Fruit fly (Drosophila melanogaster): ENCODE results near the gene PIG-B.

The PIG-B gene

DNA sequence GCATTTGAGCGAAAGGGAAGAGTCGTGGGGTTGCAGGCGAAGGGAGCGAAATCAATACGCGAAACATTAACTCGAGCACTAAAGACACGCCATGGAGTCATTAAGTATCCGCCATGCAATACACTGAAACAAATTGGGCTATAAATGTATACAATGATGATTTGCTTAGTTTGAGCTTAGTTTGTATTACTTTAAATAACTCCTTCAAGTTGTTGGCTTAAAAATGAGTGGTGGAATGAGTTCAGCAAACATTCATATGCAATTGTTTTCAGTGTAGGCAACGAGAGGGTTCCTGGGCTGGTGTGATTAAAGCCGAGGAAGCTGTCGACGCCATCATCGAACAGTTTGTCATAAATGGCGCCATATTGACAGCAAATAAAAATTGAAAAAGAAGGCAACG, 13.4 kb upstream of the PIG-B start:
- no peak for TF ChIP-seq ttk (optimal IDR thresholded peaks at IDR 0.05)
- TF ChIP-seq Myc (optimal IDR thresholded peaks at IDR 0.05), result no peak
- TF ChIP-seq insv (optimal IDR thresholded peaks at IDR 0.05), result no peak
- no peak for TF ChIP-seq psq (optimal IDR thresholded peaks at IDR 0.05)

DNA sequence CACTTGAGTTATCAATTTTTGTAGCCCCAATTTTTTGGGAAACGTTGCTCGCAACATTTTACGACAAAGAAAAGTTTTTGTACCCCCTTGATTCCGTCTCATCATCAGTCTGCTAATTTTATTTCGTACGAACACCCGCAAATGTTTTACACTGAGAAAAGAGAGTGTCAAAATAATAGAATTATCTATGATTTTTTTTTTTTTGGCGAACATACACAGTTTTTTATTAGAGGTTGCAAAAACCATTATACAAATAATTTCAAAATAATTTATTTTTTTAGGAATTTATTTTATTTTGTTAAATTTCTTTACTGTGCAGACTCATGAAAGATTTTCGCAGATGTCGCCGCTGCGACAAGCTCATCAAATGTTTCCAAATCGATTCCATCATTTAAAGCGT, 12.6 kb upstream of the PIG-B start:
- TF ChIP-seq insv (optimal IDR thresholded peaks at IDR 0.05) (no peak), ttk (optimal IDR thresholded peaks at IDR 0.05) (no peak), h (optimal IDR thresholded peaks at IDR 0.05) (no peak), Sin3A (optimal IDR thresholded peaks at IDR 0.05) (no peak), Myc (optimal IDR thresholded peaks at IDR 0.05) (no peak), psq (optimal IDR thresholded peaks at IDR 0.05) (no peak)

DNA sequence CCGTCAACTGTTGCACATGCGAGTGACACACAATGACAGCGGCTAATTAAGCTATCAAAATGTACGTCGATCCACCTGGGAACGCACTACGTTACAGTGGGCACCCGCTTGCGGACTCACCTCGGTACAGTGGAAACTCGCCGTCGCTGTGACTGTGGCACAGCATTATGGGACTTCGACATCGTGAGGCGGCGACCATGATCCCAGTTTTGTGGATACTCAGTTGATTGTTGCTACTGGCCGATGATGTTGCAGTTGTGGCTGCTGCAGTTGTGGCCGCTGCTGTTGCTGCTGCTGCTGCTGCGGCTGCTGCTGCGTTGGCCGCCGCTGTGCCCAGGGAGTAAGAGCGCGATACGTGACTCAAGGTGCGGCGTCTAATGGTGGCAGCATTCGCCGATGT, 11.3 kb upstream of the PIG-B start:
- TF ChIP-seq Myc (optimal IDR thresholded peaks at IDR 0.05), result no peak
- no peak for TF ChIP-seq h (optimal IDR thresholded peaks at IDR 0.05)
- no peak for TF ChIP-seq insv (optimal IDR thresholded peaks at IDR 0.05)
- TF ChIP-seq ttk (optimal IDR thresholded peaks at IDR 0.05), result no peak
- TF ChIP-seq psq (optimal IDR thresholded peaks at IDR 0.05), result no peak
- TF ChIP-seq Sin3A (optimal IDR thresholded peaks at IDR 0.05), result no peak

DNA sequence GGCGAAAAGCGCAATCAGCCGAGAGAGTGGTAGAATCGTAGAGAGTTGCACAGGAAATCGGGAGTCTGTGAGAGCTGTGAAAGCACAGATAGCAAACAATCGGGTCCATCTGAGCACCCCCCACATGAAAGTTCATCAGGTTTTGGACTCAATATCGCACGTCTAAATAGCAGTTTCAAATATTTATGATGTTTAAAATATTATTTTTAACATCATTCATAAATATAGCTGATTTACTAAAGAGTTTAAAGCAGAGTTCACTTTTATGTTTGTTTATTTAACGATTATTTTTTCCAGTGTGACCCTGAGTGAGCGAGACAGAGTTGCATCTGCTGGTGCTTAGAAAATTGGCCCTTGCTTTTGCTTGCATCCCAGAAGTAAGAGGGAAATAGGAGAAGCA, 9.7 kb upstream of the PIG-B start:
- no peak for TF ChIP-seq Myc (optimal IDR thresholded peaks at IDR 0.05)
- no peak for TF ChIP-seq psq (optimal IDR thresholded peaks at IDR 0.05)
- no peak for TF ChIP-seq insv (optimal IDR thresholded peaks at IDR 0.05)
- no peak for TF ChIP-seq h (optimal IDR thresholded peaks at IDR 0.05)
- TF ChIP-seq ttk (optimal IDR thresholded peaks at IDR 0.05), result no peak
- no peak for TF ChIP-seq Sin3A (optimal IDR thresholded peaks at IDR 0.05)

DNA sequence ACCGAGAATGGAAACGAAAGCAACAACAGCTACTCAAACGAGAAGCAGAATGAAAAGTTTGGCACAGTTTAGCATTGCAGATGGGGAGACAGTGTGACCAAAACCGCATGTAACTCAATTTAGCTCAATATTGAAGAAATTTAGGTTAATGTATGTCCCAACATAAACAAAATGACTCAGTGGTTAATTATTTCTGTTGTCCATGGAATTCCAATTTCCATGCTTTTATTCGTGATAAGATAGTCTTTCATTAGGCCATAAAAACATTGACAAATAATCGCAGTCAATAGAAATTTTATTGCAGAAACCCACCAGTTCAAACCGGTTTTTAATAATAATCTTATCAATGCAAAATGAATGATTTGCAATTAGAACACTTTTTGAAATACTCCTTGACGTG, 9.2 kb upstream of the PIG-B start:
- no peak for TF ChIP-seq h (optimal IDR thresholded peaks at IDR 0.05)
- no peak for TF ChIP-seq Sin3A (optimal IDR thresholded peaks at IDR 0.05)
- no peak for TF ChIP-seq insv (optimal IDR thresholded peaks at IDR 0.05)
- TF ChIP-seq ttk (optimal IDR thresholded peaks at IDR 0.05), result no peak
- TF ChIP-seq psq (optimal IDR thresholded peaks at IDR 0.05), result no peak
- no peak for TF ChIP-seq Myc (optimal IDR thresholded peaks at IDR 0.05)

DNA sequence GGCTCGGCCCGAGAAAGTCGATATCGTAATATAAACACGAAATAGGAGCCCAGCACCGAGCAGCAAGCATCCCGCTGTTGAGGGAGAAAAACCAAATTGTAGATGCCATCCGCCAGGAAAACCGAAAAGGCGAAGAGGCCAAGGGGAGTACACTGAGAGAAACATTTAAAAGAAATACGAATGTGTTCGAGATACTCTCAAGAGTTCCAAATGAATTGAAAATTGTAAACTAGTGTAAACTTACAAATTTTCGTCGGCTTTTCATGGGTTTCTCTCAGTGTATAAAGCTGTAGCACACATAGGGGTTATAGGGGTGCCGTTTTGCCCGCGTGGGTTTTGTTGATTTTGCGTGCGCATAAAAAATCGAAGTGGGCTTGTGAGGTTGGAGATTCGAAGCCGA, 8.4 kb upstream of the PIG-B start:
- TF ChIP-seq ttk (optimal IDR thresholded peaks at IDR 0.05) (no peak), Sin3A (optimal IDR thresholded peaks at IDR 0.05) (no peak), h (optimal IDR thresholded peaks at IDR 0.05) (no peak), psq (optimal IDR thresholded peaks at IDR 0.05) (no peak), insv (optimal IDR thresholded peaks at IDR 0.05) (no peak), Myc (optimal IDR thresholded peaks at IDR 0.05) (no peak)

dm6 chr3L:3806330-3806729, 4.7 kb upstream of the PIG-B start, which contains the start of the genes CG32264, ntc and IntS10:
Gene CG32264, minus strand, starts transcription at chr3L:3806459.
Gene ntc, minus strand, starts transcription at chr3L:3806459.
Gene IntS10, plus strand, starts transcription at chr3L:3806710.
- TF ChIP-seq psq (optimal IDR thresholded peaks at IDR 0.05) (no peak), h (optimal IDR thresholded peaks at IDR 0.05) (no peak), ttk (optimal IDR thresholded peaks at IDR 0.05) (no peak), insv (optimal IDR thresholded peaks at IDR 0.05) (no peak), Sin3A (optimal IDR thresholded peaks at IDR 0.05) (no peak), Myc (optimal IDR thresholded peaks at IDR 0.05) (no peak)

- no peak for TF ChIP-seq psq (optimal IDR thresholded peaks at IDR 0.05)
- TF ChIP-seq Sin3A (optimal IDR thresholded peaks at IDR 0.05), result no peak
- no peak for TF ChIP-seq insv (optimal IDR thresholded peaks at IDR 0.05)
- TF ChIP-seq ttk (optimal IDR thresholded peaks at IDR 0.05), result no peak
- TF ChIP-seq h (optimal IDR thresholded peaks at IDR 0.05), result no peak
- no peak for TF ChIP-seq Myc (optimal IDR thresholded peaks at IDR 0.05)
These were observed 1.1 kb upstream of the PIG-B start, which contains the start of gene CG32262 for dm6 chr3L:3809943-3810342. Gene CG32262, minus strand, starts transcription at chr3L:3810196.

dm6 chr3L:3814010-3814833, 3.2 kb downstream of the PIG-B start, which contains the start of gene Scsalpha1:
Gene Scsalpha1, plus strand, starts transcription at chr3L:3814211.
- TF ChIP-seq Myc (optimal IDR thresholded peaks at IDR 0.05) (no peak), insv (optimal IDR thresholded peaks at IDR 0.05) (no peak), psq (optimal IDR thresholded peaks at IDR 0.05) (no peak), ttk (optimal IDR thresholded peaks at IDR 0.05) (no peak), h (optimal IDR thresholded peaks at IDR 0.05) (no peak), Sin3A (optimal IDR thresholded peaks at IDR 0.05) (no peak)

dm6 chr3L:3816254-3816653, 5.2 kb downstream of the PIG-B start, which contains the start of gene Acp63F:
Gene Acp63F, minus strand, starts transcription at chr3L:3816354.
- TF ChIP-seq Myc (optimal IDR thresholded peaks at IDR 0.05) (no peak), psq (optimal IDR thresholded peaks at IDR 0.05) (no peak), h (optimal IDR thresholded peaks at IDR 0.05) (no peak), ttk (optimal IDR thresholded peaks at IDR 0.05) (no peak), Sin3A (optimal IDR thresholded peaks at IDR 0.05) (no peak), insv (optimal IDR thresholded peaks at IDR 0.05) (no peak)

DNA sequence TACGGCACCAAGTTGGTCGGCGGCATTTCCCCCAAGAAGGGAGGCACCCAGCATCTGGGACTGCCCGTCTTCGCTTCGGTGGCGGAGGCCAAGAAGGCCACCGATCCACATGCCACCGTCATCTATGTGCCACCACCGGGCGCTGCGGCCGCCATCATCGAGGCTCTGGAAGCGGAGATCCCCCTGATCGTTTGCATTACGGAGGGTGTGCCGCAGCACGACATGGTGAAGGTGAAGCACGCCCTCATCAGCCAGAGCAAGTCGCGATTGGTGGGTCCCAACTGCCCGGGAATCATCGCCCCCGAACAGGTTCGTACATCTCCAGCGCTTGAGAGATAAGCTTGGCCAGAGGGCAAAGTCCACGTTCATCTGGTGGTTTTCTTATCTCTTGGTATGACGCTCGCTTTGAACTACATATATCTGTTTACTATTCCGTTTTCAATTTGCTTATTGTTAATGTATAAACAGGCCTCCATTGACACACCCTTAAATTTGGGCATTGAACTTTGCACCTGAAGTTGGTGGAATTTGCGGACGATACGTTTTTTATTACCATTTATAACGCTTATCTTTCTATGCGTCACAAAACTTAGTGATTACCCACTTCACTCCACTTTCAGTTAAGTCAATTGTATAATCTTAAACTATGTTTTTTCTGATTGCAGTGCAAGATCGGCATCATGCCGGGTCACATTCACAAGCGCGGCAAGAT, 5.9 kb downstream of the PIG-B start:
- TF ChIP-seq psq (optimal IDR thresholded peaks at IDR 0.05), result no peak
- no peak for TF ChIP-seq h (optimal IDR thresholded peaks at IDR 0.05)
- no peak for TF ChIP-seq insv (optimal IDR thresholded peaks at IDR 0.05)
